Fruit fly (Drosophila melanogaster): ENCODE data around the gene Sras.

The Sras gene

dm6 chr3L:5610582-5610981, 47.0 kb downstream of the Sras start:
- TF ChIP-seq CG31627 (GFP tag; optimal IDR thresholded peaks at IDR 0.05): no peak
- peak; percentile 44; the same call in 1 of the 2 replicates for TF ChIP-seq CG15336 (GFP tag; IDR thresholded peaks at IDR 0.05)
- 0 out of 3 replicates have a peak, but pooled peaks have one; percentile 47 for TF ChIP-seq eg (GFP tag; IDR thresholded peaks at IDR 0.05)
- peak; percentile 15 for TF ChIP-seq Eip75B (GFP tag; optimal IDR thresholded peaks at IDR 0.05)
- TF ChIP-seq dac (GFP tag; optimal IDR thresholded peaks at IDR 0.05): no peak
- no peak for TF ChIP-seq Met (GFP tag; optimal IDR thresholded peaks at IDR 0.05)
- no peak for TF ChIP-seq spab (GFP tag; optimal IDR thresholded peaks at IDR 0.05)
- TF ChIP-seq CG4318 (GFP tag; optimal IDR thresholded peaks at IDR 0.05): no peak
- no peak for TF ChIP-seq CG16779 (tag; optimal IDR thresholded peaks at IDR 0.05)
- TF ChIP-seq CG9139 (GFP tag; optimal IDR thresholded peaks at IDR 0.05): no peak
- TF ChIP-seq Blimp-1 (GFP tag; optimal IDR thresholded peaks at IDR 0.05): peak; percentile 62
- no peak for TF ChIP-seq fd85E (GFP tag; optimal IDR thresholded peaks at IDR 0.05)
- TF ChIP-seq CG3032 (tag; optimal IDR thresholded peaks at IDR 0.05): no peak
- TF ChIP-seq CG8119 (GFP tag; IDR thresholded peaks at IDR 0.05): 0 out of 3 replicates have a peak, but pooled peaks have one; percentile 34
- TF ChIP-seq Eip78C (GFP tag): peak; percentile 38
- TF ChIP-seq ss (GFP tag; optimal IDR thresholded peaks at IDR 0.05): no peak
- TF ChIP-seq svp (GFP tag): no peak
- TF ChIP-seq Sox14 (GFP tag; optimal IDR thresholded peaks at IDR 0.05): no peak
- no peak for TF ChIP-seq cyc (GFP tag; optimal IDR thresholded peaks at IDR 0.05)
- TF ChIP-seq dsx (GFP tag; optimal IDR thresholded peaks at IDR 0.05; ENCODE audit: poor library complexity, severe bottlenecking): peak; percentile 61
- no peak for TF ChIP-seq Gug (GFP tag; IDR thresholded peaks at IDR 0.05)
- peak; percentile 13 for TF ChIP-seq Lpt (GFP tag; optimal IDR thresholded peaks at IDR 0.05)
- no peak for TF ChIP-seq Ets96B (tag; optimal IDR thresholded peaks at IDR 0.05)

dm6 chr3L:5611732-5612250, 48.2 kb downstream of the Sras start:
- TF ChIP-seq Ets21C (GFP tag; optimal IDR thresholded peaks at IDR 0.05) (peak; percentile 84), ss (GFP tag; optimal IDR thresholded peaks at IDR 0.05) (peak; percentile 75 to 76), CG32006 (GFP tag; optimal IDR thresholded peaks at IDR 0.05) (peak; percentile 96), Sox15 (GFP tag; optimal IDR thresholded peaks at IDR 0.05) (peak; percentile 79), Ets96B (tag; optimal IDR thresholded peaks at IDR 0.05) (peak; percentile 82), spab (GFP tag; optimal IDR thresholded peaks at IDR 0.05) (peak; percentile 71), CG8632 (GFP tag; optimal IDR thresholded peaks at IDR 0.05) (peak; percentile 87), CG11902 (GFP tag; optimal IDR thresholded peaks at IDR 0.05) (peak; percentile 76), CG8119 (GFP tag; IDR thresholded peaks at IDR 0.05) (peak; percentile 98), cyc (GFP tag; optimal IDR thresholded peaks at IDR 0.05) (peak; percentile 92), Hr39 (GFP tag; optimal IDR thresholded peaks at IDR 0.05) (peak; percentile 91), net (GFP tag; optimal IDR thresholded peaks at IDR 0.05) (peak; percentile 92), CG6163 (GFP tag; IDR thresholded peaks at IDR 0.05) (peak; percentile 93), CG7368 (GFP tag; optimal IDR thresholded peaks at IDR 0.05) (peak; percentile 83), CG6854 (GFP tag; optimal IDR thresholded peaks at IDR 0.05) (peak; percentile 95), topi (GFP tag; optimal IDR thresholded peaks at IDR 0.05) (peak; percentile 95), Blimp-1 (GFP tag; optimal IDR thresholded peaks at IDR 0.05) (peak; percentile 98), Eip78C (GFP tag) (peak; percentile 98), pdm3 (GFP tag; optimal IDR thresholded peaks at IDR 0.05) (peak; percentile 91), CG3919 (GFP tag; optimal IDR thresholded peaks at IDR 0.05) (peak; percentile 95), CG4318 (GFP tag; optimal IDR thresholded peaks at IDR 0.05) (peak; percentile 93), achi (GFP tag; optimal IDR thresholded peaks at IDR 0.05) (peak; percentile 94), dac (GFP tag; optimal IDR thresholded peaks at IDR 0.05) (peak; percentile 84), Sox14 (GFP tag; optimal IDR thresholded peaks at IDR 0.05) (peak; percentile 92), Eip93F (GFP tag; optimal IDR thresholded peaks at IDR 0.05) (peak; percentile 84), CG1621 (tag; optimal IDR thresholded peaks at IDR 0.05) (peak; percentile 66), CG11762 (GFP tag; optimal IDR thresholded peaks at IDR 0.05; ENCODE audit: insufficient read depth) (peak; percentile 80), eg (GFP tag; IDR thresholded peaks at IDR 0.05) (peak; percentile 96), CG9139 (GFP tag; optimal IDR thresholded peaks at IDR 0.05) (peak; percentile 60), CG6792 (GFP tag; optimal IDR thresholded peaks at IDR 0.05) (peak; percentile 91), acj6 (GFP tag; optimal IDR thresholded peaks at IDR 0.05) (peak; percentile 92), CG6808 (GFP tag; optimal IDR thresholded peaks at IDR 0.05) (peak; percentile 67), vri (GFP tag; optimal IDR thresholded peaks at IDR 0.05) (peak; percentile 98), salr (GFP tag; optimal IDR thresholded peaks at IDR 0.05) (peak; percentile 26 to 94), Hr38 (GFP tag; optimal IDR thresholded peaks at IDR 0.05) (no peak), CG16779 (tag; optimal IDR thresholded peaks at IDR 0.05) (peak; percentile 82), fkh (GFP tag; optimal IDR thresholded peaks at IDR 0.05) (peak; percentile 14), CG10669 (GFP tag; optimal IDR thresholded peaks at IDR 0.05) (peak; percentile 73)
